Fruit fly (Drosophila melanogaster) whole organism: ENCODE data around the gene CG7208.

Experiments
- CG8478 ChIP-seq: fragments of >200 bp; optimal IDR thresholded peaks from 2 replicates; lab custom pipeline; 2018; ENCODE audit warnings: inconsistent platforms
- Dll ChIP-seq: fragments of >200 bp; optimal IDR thresholded peaks from 2 replicates; lab custom pipeline; 2017
- EcR ChIP-seq, 2 experiments: fragments of >200 bp; optimal IDR thresholded peaks; 2 replicates each; lab custom pipeline; 2017; ENCODE audit warnings: missing biosample characterization in 2 of 2, missing genetic modification characterization in 2 of 2, missing genetic modification reagents in 2 of 2
- pan ChIP-seq: fragments of >200 bp; optimal IDR thresholded peaks from 2 replicates; lab custom pipeline; 2017
- psq ChIP-seq: fragments of >200 bp; optimal IDR thresholded peaks from 2 replicates; lab custom pipeline; 2017
- usp ChIP-seq: fragments of >200 bp; optimal IDR thresholded peaks from 2 replicates; lab custom pipeline; 2017; ENCODE audit warnings: missing biosample characterization, missing genetic modification characterization, mixed read lengths

The CG7208 gene

DNA sequence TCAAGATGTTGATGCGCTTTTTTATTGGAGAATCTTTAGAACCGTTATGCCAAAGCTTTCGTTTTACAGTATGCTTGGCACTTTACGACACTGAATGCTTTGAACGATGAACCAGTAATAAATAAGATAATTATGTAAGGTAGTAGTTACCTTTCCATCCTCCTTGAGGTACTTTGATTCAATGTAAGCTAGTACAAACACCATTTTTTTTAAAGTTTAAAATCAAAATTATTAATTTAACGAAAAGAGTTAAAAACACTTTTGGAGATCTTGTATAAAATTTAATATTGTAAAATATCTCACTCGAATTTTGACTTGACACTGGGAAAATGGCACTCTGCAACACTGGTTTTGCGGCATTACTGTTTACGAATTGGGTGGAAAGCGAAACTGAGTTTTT, at the start of gene CG7208, which contains the start of gene Arp5:
Gene CG7208, minus strand, starts transcription at position 331 of the 400 bp plus-strand sequence.
Gene Arp5, plus strand, starts transcription at position 114 of the 400 bp plus-strand sequence.
- no peak for TF ChIP-seq Dll (lab: Kevin White, UChicago)
- TF ChIP-seq pan (lab: Kevin White, UChicago): no peak
- TF ChIP-seq EcR (GFP tag; optimal IDR thresholded peaks at IDR 0.05; lab: Kevin White, UChicago): no peak
- no peak for TF ChIP-seq CG8478 (lab: Kevin White, UChicago)
- TF ChIP-seq psq (lab: Kevin White, UChicago): no peak
- no peak for TF ChIP-seq usp

DNA sequence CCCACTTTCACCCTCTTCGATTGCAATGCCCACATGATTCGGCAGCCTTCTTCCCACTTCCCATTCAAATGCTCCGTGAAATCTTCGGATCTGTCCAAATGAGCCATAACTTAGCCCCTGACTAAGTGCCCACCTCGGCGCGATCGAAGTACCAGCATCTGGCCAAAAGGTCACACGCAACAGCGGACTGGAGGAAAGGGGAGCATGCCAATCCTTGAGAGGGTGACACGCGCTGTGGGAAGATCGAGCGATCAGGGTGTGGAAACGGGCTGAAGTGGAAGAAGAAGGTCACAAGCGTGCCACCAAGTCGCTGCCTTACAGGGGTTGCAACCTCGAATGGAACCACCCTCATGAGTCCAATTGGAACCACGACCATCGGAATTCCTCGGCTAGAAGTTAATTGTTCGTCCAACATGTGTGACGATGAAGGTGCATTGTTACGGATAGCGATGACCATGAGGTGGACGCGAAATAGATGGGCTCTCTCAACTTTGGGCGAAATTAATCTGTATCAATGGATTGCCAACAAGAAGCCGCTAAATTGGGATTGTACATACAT, 49.3 kb upstream of the CG7208 start:
- TF ChIP-seq Dll (lab: Kevin White, UChicago) (no peak), CG8478 (lab: Kevin White, UChicago) (no peak), pan (lab: Kevin White, UChicago) (no peak), usp (no peak), EcR (GFP tag; optimal IDR thresholded peaks at IDR 0.05; lab: Kevin White, UChicago) (no peak), psq (lab: Kevin White, UChicago) (no peak)

DNA sequence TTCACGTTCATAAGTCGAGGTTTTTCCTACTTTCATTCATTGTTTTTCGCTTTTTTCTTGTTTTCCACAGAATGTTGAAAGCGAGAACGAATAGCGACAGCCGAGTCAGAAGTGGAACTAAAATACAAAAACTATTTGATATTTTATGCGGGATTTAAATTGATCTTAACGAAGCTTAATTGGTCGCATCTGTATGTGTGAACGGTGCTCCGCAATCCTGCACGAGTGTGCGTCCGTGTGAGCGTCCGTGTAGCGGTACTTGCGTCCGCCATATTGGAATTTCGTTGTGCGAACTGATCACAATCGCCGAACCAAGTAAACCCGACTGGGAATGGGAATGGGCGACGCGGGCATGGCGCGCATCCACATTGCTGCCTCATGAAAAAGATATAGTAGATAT, 46.7 kb upstream of the CG7208 start:
- TF ChIP-seq usp: no peak
- TF ChIP-seq psq (lab: Kevin White, UChicago): no peak
- TF ChIP-seq EcR (GFP tag; optimal IDR thresholded peaks at IDR 0.05; lab: Kevin White, UChicago): no peak
- TF ChIP-seq CG8478 (lab: Kevin White, UChicago): no peak
- TF ChIP-seq pan (lab: Kevin White, UChicago): no peak
- TF ChIP-seq Dll (lab: Kevin White, UChicago): no peak

DNA sequence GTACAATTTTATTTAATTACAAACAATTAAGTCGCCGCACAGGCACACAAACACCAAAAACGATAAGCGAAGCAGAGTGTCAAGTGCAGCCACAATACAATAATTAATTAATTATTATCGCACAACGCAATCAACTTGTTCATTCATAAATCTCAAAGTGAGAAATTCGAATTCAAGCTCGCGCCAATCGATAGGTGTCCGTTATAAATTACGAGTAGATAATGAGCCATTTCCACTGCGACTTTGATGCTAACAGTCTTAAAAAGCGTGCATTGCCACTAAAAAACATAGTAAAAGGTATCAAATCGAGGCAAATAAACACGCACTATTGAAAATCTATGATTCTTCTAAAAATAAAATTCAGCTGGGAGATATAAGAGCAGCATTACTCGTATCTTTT, 44.7 kb upstream of the CG7208 start:
- TF ChIP-seq Dll (lab: Kevin White, UChicago) (no peak), EcR (GFP tag; optimal IDR thresholded peaks at IDR 0.05; lab: Kevin White, UChicago) (no peak)

DNA sequence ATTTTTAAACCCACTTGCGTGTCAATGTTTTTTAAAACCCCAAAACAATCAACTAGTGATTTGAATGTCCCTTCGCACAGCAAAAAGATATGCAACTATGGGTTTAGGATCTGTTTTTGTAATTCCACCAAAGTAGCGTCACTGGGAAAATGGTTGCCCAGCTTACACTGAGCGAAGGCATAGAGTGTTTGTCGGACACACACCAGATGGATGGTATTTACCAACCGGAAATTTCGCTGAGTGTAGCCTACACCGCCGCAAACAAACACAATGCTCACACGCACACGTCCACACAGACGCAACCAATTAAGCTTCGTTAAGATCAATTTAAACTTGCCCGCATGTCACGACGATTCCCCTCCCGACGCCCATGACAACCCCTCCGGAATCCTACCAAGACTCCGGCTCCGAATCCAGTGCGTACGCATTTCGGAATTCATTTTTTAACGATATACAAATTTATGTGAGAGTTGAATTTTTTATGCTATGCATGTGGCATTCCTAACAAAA, 43.3 kb upstream of the CG7208 start:
- TF ChIP-seq usp (no peak), Dll (lab: Kevin White, UChicago) (no peak), EcR (GFP tag; optimal IDR thresholded peaks at IDR 0.05; lab: Kevin White, UChicago) (no peak), CG8478 (lab: Kevin White, UChicago) (no peak), pan (lab: Kevin White, UChicago) (no peak), psq (lab: Kevin White, UChicago) (no peak)

DNA sequence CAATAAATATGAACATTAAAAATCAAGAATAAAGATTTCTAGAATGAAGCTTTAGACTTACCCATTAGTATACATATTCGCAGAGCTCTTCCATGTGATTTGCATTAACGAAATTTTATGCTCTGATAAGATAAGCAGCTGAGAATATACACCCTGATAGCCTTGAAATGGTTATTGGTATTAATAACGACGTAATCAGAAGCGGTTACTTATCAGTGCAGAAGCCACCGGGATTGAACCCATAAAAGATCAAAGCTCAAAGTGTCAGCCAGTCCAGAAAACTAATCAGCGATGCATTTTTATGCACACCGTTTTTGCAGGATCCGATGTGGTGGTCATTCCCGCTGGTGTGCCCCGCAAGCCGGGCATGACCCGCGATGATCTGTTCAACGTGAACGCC, 41.9 kb upstream of the CG7208 start:
- no peak for TF ChIP-seq EcR (GFP tag; optimal IDR thresholded peaks at IDR 0.05; lab: Kevin White, UChicago)
- TF ChIP-seq pan (lab: Kevin White, UChicago): no peak
- TF ChIP-seq usp: no peak
- TF ChIP-seq Dll (lab: Kevin White, UChicago): no peak
- no peak for TF ChIP-seq CG8478 (lab: Kevin White, UChicago)
- no peak for TF ChIP-seq psq (lab: Kevin White, UChicago)

DNA sequence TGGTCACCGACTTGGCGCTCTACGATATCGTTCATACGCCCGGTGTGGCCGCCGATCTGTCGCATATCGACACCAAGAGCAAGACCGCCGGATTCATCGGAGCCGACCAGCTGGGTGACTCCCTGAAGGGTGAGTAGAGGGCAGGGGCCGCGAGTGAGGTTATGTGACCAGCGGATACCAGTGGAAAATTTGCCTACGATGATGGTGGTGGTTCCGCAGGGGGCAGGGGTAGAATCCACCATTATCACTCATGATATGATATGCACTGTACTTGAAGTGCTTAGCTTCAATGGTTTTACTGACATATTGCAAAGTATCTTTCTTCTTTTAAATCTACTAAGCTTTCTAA, 41.3 kb upstream of the CG7208 start:
- no peak for TF ChIP-seq pan (lab: Kevin White, UChicago)
- no peak for TF ChIP-seq CG8478 (lab: Kevin White, UChicago)
- no peak for TF ChIP-seq psq (lab: Kevin White, UChicago)
- no peak for TF ChIP-seq usp
- no peak for TF ChIP-seq EcR (GFP tag; optimal IDR thresholded peaks at IDR 0.05; lab: Kevin White, UChicago)
- TF ChIP-seq Dll (lab: Kevin White, UChicago): no peak

DNA sequence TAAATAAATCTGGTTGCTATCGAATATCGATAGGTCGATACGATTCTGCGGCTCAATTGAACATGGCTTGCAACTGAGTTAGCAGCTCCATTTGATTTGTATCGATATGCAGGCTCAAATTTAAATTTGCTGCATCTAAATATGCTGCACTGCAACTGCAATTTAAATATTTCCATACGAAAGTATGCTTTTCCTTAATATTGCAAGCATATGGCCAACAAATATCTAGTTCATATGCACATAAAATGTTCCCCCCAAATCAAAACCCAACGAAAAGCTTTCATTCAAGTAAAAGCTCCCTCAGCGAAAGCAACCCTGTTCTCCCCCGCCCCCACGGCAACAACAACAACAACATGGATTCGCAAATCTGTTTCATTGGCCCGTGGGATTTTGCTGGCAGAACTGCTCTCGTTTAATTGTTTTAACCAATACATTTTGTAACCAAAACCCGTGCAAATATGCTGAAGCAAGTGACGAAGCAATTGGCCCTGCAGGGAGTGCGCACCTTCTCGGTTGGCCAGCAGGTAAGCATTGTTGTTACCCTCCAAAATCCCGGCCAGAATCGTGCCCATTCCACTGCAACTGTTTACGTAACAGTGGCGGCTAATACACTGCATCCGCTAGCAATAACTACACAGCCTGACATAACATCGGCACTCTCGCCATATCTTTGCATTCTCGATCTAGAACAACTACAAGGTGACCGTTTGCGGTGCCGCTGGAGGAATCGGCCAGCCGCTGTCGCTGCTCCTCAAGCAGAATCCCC, 40.7 kb upstream of the CG7208 start, which contains the start of the genes CG7168 and Mdh2:
Gene CG7168, minus strand, starts transcription at position 40 of the 766 bp plus-strand sequence.
Gene Mdh2, plus strand, starts transcription at position 354 of the 766 bp plus-strand sequence.
- TF ChIP-seq CG8478 (lab: Kevin White, UChicago) (no peak), psq (lab: Kevin White, UChicago) (no peak)

DNA sequence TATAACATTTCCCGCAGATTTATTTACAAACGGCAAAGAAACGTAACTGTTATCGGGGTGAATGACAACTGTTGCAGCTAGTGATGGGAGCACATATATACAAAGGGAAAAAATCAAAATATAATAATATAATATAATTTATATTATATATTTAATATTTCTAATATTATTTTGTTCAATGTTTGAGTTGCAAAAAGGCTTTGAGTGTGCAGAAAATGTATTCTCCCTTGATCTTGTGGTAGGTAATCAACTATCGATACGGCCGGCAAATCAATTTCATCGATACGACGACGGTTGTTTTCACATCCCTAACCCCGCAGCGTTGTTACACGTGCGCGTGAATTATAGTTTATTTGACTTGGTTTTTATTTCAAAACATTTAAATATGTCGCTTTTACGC, 37.9 kb upstream of the CG7208 start, which contains the start of the genes mTerf5 and Non3:
Gene mTerf5, minus strand, starts transcription at position 249 of the 400 bp plus-strand sequence.
Gene Non3, plus strand, starts transcription at position 289 of the 400 bp plus-strand sequence.
- TF ChIP-seq usp: no peak
- TF ChIP-seq CG8478 (lab: Kevin White, UChicago): no peak
- TF ChIP-seq Dll (lab: Kevin White, UChicago): no peak
- TF ChIP-seq psq (lab: Kevin White, UChicago): no peak
- no peak for TF ChIP-seq pan (lab: Kevin White, UChicago)
- no peak for TF ChIP-seq EcR (GFP tag; optimal IDR thresholded peaks at IDR 0.05; lab: Kevin White, UChicago)

DNA sequence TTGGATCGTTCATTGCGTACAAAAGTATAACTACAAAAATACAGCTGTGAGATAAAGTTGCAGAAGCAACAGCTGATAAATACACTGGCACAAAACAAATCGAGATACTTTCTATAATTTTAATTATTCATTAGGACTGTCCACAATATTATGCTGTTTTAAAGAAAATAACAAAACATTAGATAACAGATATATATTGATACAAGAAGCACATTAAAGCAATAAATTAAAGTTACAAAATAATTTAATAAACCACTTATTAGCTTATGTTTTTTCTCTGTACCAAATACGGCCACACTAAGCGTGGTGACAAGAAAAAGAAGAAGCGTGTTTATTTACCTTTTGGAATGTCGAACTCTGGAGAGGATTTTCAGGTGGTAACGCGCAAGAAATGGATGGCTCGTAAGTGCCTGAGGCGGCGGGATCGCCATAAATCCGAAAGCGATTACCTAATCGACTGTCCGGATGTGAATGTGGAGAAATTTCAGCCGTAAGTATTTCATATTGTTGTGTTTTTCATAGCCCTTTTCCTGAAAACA, 34.8 kb upstream of the CG7208 start, which contains the start of the genes CG7988 and CG7183:
Gene CG7988, plus strand, starts transcription at position 316 of the 539 bp plus-strand sequence.
Gene CG7183, minus strand, starts transcription at position 489 of the 539 bp plus-strand sequence.
- no peak for TF ChIP-seq usp
- no peak for TF ChIP-seq pan (lab: Kevin White, UChicago)
- TF ChIP-seq psq (lab: Kevin White, UChicago): no peak
- no peak for TF ChIP-seq EcR (GFP tag; optimal IDR thresholded peaks at IDR 0.05; lab: Kevin White, UChicago)
- TF ChIP-seq Dll (lab: Kevin White, UChicago): no peak
- TF ChIP-seq CG8478 (lab: Kevin White, UChicago): no peak

DNA sequence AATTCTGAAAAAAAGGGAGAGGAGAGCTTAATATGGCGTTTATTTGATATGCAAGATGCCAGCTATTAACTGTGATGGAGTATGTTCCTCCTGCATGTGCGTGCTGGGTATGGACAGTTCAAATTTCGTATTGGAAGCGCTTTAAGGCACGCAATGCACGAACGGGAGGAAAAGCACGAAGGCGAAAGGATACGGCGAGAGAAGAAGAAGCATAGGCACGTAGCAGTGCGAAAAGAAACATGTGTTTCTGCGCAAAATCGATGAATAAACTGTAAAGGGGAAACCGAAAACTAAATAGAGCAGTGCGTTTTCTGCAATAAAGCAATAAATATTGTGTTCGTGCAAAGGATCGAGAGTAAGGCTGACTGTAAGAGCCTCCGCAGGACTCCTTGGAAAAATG, 30.4 kb upstream of the CG7208 start, which contains the start of gene CG14314:
Gene CG14314, plus strand, starts transcription at position 243 of the 400 bp plus-strand sequence.
- TF ChIP-seq EcR (GFP tag; optimal IDR thresholded peaks at IDR 0.05; lab: Kevin White, UChicago): no peak
- no peak for TF ChIP-seq pan (lab: Kevin White, UChicago)
- no peak for TF ChIP-seq usp
